Worm (Caenorhabditis elegans): ENCODE measurements around the gene E04F6.6.

DNA sequence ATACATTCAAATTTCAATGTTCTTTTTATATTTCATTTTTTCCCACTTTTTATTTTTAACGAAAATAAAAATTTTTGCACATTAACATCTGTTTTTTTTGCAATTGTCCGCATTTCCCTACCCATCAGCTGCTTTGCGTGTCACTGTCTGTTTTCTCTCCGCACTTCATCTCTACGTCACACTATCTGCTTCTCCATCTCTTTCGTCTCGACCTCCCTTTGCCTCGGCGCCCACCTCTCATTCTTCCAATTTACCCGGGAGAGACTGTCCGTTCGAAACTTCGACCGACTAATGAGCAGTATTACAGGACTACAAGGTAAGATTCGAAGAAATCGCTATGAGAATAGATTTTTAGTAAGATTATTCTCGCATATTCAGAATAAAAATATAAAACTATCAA, 44.0 kb downstream of the E04F6.6 start, which contains the start of gene C27H5.2:
- no peak for TF ChIP-seq T22C8.4 (GFP tag; IDR thresholded peaks at IDR 0.05)
- no peak for TF ChIP-seq ztf-23 (GFP tag; IDR thresholded peaks at IDR 0.05)
- no peak for TF ChIP-seq klf-2 (GFP tag; conservative IDR thresholded peaks at IDR 0.05)
- TF ChIP-seq flt-1 (GFP tag; IDR thresholded peaks at IDR 0.05): no peak
- TF ChIP-seq cog-1 (tag; optimal IDR thresholded peaks at IDR 0.05): no peak
- TF ChIP-seq tab-1 (GFP tag; IDR thresholded peaks at IDR 0.05): no peak
- TF ChIP-seq ref-1 (GFP tag; conservative IDR thresholded peaks at IDR 0.05): no peak

All from whole organism, midembryonic.